Fruit fly (Drosophila melanogaster) whole organism, wandering third instar larva: Measurements from ENCODE around the gene fzo.

Source experiments
- CG9705 ChIP-seq: fragments of 200-800 bp; sonication (Bioruptor generic); optimal IDR thresholded peaks from 2 replicates; lab custom pipeline; 2018; ENCODE audit warnings: missing biosample characterization, mild to moderate bottlenecking, missing genetic modification characterization
- Dfd ChIP-seq: fragments of >200 bp; optimal IDR thresholded peaks from 2 replicates; lab custom pipeline; 2017; ENCODE audit warnings: missing biosample characterization, missing genetic modification characterization
- HLH106 ChIP-seq: fragments of 200-800 bp; optimal IDR thresholded peaks from 3 replicates; lab custom pipeline; 2019; ENCODE audit warnings: missing biosample characterization, mild to moderate bottlenecking, missing genetic modification characterization, moderate library complexity
- N ChIP-seq: fragments of >200 bp; optimal IDR thresholded peaks from 2 replicates; lab custom pipeline; 2018; ENCODE audit warnings: missing biosample characterization, missing external identifiers, missing genetic modification characterization
- OdsH ChIP-seq: fragments of 200-800 bp; sonication (Bioruptor generic); optimal IDR thresholded peaks from 2 replicates; lab custom pipeline; 2016; ENCODE audit warnings: missing biosample characterization, mild to moderate bottlenecking, missing genetic modification characterization
- br ChIP-seq: fragments of 200-800 bp; sonication (Bioruptor generic); optimal IDR thresholded peaks from 2 replicates; lab custom pipeline; 2016; ENCODE audit warnings: missing biosample characterization, missing genetic modification characterization
- h ChIP-seq: fragments of 200-800 bp; sonication (Bioruptor generic); optimal IDR thresholded peaks from 3 replicates; lab custom pipeline; 2016; ENCODE audit warnings: missing biosample characterization, mild to moderate bottlenecking, missing genetic modification characterization
- sv ChIP-seq: fragments of 200-800 bp; sonication (Bioruptor generic); optimal IDR thresholded peaks from 3 replicates; lab custom pipeline; 2016; ENCODE audit warnings: missing biosample characterization, missing genetic modification characterization
- tai ChIP-seq: sonication (Bioruptor generic); optimal IDR thresholded peaks from 2 replicates; lab custom pipeline; 2016; ENCODE audit warnings: missing biosample characterization, missing genetic modification characterization

dm6 chr3R:23164630-23165029, 39.2 kb downstream of the fzo start:
- TF ChIP-seq tai (GFP tag; lab: Kevin White, UChicago) (no peak), CG9705 (GFP tag; lab: Kevin White, UChicago) (no peak), N (GFP tag; lab: Kevin White, UChicago) (no peak), sv (GFP tag; lab: Kevin White, UChicago) (no peak), h (no peak), HLH106 (no peak), Dfd (GFP tag; lab: Kevin White, UChicago) (no peak), br (GFP tag; lab: Kevin White, UChicago) (no peak), OdsH (GFP tag; lab: Kevin White, UChicago) (no peak)
